Fruit fly (Drosophila melanogaster) whole organism, prepupa: Measurements from ENCODE around the gene Vha16-3.

ENCODE experiments used
- Blimp-1 ChIP-seq: fragments of 200-800 bp; sonication (Bioruptor generic); optimal IDR thresholded peaks from 3 replicates; lab custom pipeline; 2017; ENCODE audit warnings: missing biosample characterization, missing genetic modification characterization, mild to moderate bottlenecking, moderate library complexity, missing genetic modification reagents
- CG10631 ChIP-seq: fragments of 200-800 bp; sonication (Bioruptor generic); optimal IDR thresholded peaks from 2 replicates; lab custom pipeline; 2016; ENCODE audit warnings: missing biosample characterization, missing genetic modification characterization
- CG11294 ChIP-seq: fragments of 200-800 bp; sonication (Bioruptor generic); IDR thresholded peaks from 2 replicates; pipeline ENCODE4 v1.3.6; 2022; ENCODE audit warnings: missing biosample characterization, missing genetic modification characterization
- CG11762 ChIP-seq: fragments of 200-800 bp; sonication (Bioruptor generic); optimal IDR thresholded peaks from 3 replicates; lab custom pipeline; 2016; ENCODE audit warnings: missing biosample characterization, missing genetic modification characterization; ENCODE audit not compliant: insufficient read depth
- CG15336 ChIP-seq: fragments of 200-800 bp; sonication (Bioruptor generic); IDR thresholded peaks from 2 replicates; pipeline ENCODE4 v1.3.6; 2022; ENCODE audit warnings: missing biosample characterization, missing genetic modification characterization
- CG1621 ChIP-seq: fragments of 200-800 bp; sonication (Bioruptor generic); optimal IDR thresholded peaks from 3 replicates; lab custom pipeline; 2018; ENCODE audit warnings: missing biosample characterization, mild to moderate bottlenecking, missing genetic modification characterization
- CG16779 ChIP-seq: fragments of 200-800 bp; sonication (Bioruptor generic); optimal IDR thresholded peaks from 3 replicates; lab custom pipeline; 2017; ENCODE audit warnings: missing biosample characterization, mild to moderate bottlenecking, missing genetic modification characterization
- CG3032 ChIP-seq: fragments of 200-800 bp; optimal IDR thresholded peaks from 2 replicates; lab custom pipeline; 2019; ENCODE audit warnings: missing biosample characterization, mild to moderate bottlenecking, missing genetic modification characterization, moderate library complexity
- CG32006 ChIP-seq: fragments of 200-800 bp; sonication (Bioruptor generic); optimal IDR thresholded peaks from 3 replicates; lab custom pipeline; 2017; ENCODE audit warnings: missing biosample characterization, mild to moderate bottlenecking, missing genetic modification characterization
- CG34406 ChIP-seq: fragments of 200-800 bp; sonication (Bioruptor generic); optimal IDR thresholded peaks from 3 replicates; lab custom pipeline; 2016; ENCODE audit warnings: missing biosample characterization, missing genetic modification characterization
- CG3919 ChIP-seq: fragments of 200-800 bp; sonication (Bioruptor generic); optimal IDR thresholded peaks from 3 replicates; lab custom pipeline; 2016; ENCODE audit warnings: missing biosample characterization, missing genetic modification characterization
- CG4318 ChIP-seq: fragments of 200-800 bp; sonication (Bioruptor generic); optimal IDR thresholded peaks from 3 replicates; lab custom pipeline; 2017; ENCODE audit warnings: missing biosample characterization, mild to moderate bottlenecking, missing genetic modification characterization
- CG6163 ChIP-seq: fragments of 200-800 bp; sonication (Bioruptor generic); IDR thresholded peaks from 3 replicates; pipeline ENCODE4 v1.3.6; 2022; ENCODE audit warnings: missing biosample characterization, missing genetic modification characterization
- CG6276 ChIP-seq: fragments of 200-800 bp; sonication (Bioruptor generic); optimal IDR thresholded peaks from 2 replicates; lab custom pipeline; 2017; ENCODE audit warnings: missing biosample characterization, mild to moderate bottlenecking, missing genetic modification characterization
- CG6792 ChIP-seq: fragments of 200-800 bp; sonication (Bioruptor generic); optimal IDR thresholded peaks from 3 replicates; lab custom pipeline; 2016; ENCODE audit warnings: missing biosample characterization, missing genetic modification characterization
- CG6808 ChIP-seq: fragments of 200-800 bp; sonication (Bioruptor generic); optimal IDR thresholded peaks from 3 replicates; lab custom pipeline; 2017; ENCODE audit warnings: missing biosample characterization, missing genetic modification characterization, mild to moderate bottlenecking, moderate library complexity, missing genetic modification reagents
- CG7368 ChIP-seq: fragments of 200-800 bp; sonication (Bioruptor generic); optimal IDR thresholded peaks from 3 replicates; lab custom pipeline; 2016; ENCODE audit warnings: missing biosample characterization, missing genetic modification characterization
- CG8119 ChIP-seq: fragments of 200-800 bp; sonication (Bioruptor generic); IDR thresholded peaks from 3 replicates; pipeline ENCODE4 v1.3.6; 2022; ENCODE audit warnings: missing biosample characterization, missing genetic modification characterization
- CG8319 ChIP-seq: fragments of 200-800 bp; sonication (Bioruptor generic); optimal IDR thresholded peaks from 3 replicates; lab custom pipeline; 2016; ENCODE audit warnings: missing biosample characterization, missing genetic modification characterization
- CG8632 ChIP-seq: fragments of 200-800 bp; sonication (Bioruptor generic); optimal IDR thresholded peaks from 3 replicates; lab custom pipeline; 2016; ENCODE audit warnings: missing biosample characterization, missing genetic modification characterization
- CG9139 ChIP-seq: fragments of 200-800 bp; sonication (Bioruptor generic); optimal IDR thresholded peaks from 3 replicates; lab custom pipeline; 2017; ENCODE audit warnings: missing biosample characterization, mild to moderate bottlenecking, missing genetic modification characterization
- Eip78C ChIP-seq: fragments of 200-800 bp; sonication (Bioruptor generic); peaks from one replicate; lab custom pipeline; 2016; ENCODE audit warnings: missing biosample characterization, missing genetic modification characterization
- Ets96B ChIP-seq: fragments of 200-800 bp; optimal IDR thresholded peaks from 2 replicates; lab custom pipeline; 2019; ENCODE audit warnings: missing biosample characterization, mild to moderate bottlenecking, missing genetic modification characterization, moderate library complexity
- Gug ChIP-seq: fragments of 200-800 bp; sonication (Bioruptor generic); IDR thresholded peaks from 2 replicates; pipeline ENCODE4 v1.3.6; 2022; ENCODE audit warnings: missing biosample characterization, missing genetic modification characterization
- Hr38 ChIP-seq: sonication (Bioruptor generic); optimal IDR thresholded peaks from 2 replicates; lab custom pipeline; 2016; ENCODE audit warnings: missing biosample characterization, missing genetic modification characterization
- Hr39 ChIP-seq: fragments of 200-800 bp; sonication (Bioruptor generic); optimal IDR thresholded peaks from 2 replicates; lab custom pipeline; 2016; ENCODE audit warnings: missing biosample characterization, missing genetic modification characterization
- Lpt ChIP-seq: fragments of 200-800 bp; sonication (Bioruptor generic); optimal IDR thresholded peaks from 3 replicates; lab custom pipeline; 2016; ENCODE audit warnings: missing biosample characterization, missing genetic modification characterization
- Met ChIP-seq: fragments of 200-800 bp; sonication (Bioruptor generic); optimal IDR thresholded peaks from 3 replicates; lab custom pipeline; 2016; ENCODE audit warnings: missing biosample characterization, missing genetic modification characterization
- OdsH ChIP-seq: fragments of 200-800 bp; sonication (Bioruptor generic); optimal IDR thresholded peaks from 3 replicates; lab custom pipeline; 2016; ENCODE audit warnings: missing biosample characterization, missing genetic modification characterization
- Sox102F ChIP-seq: fragments of 200-800 bp; sonication (Bioruptor generic); optimal IDR thresholded peaks from 2 replicates; lab custom pipeline; 2016; ENCODE audit warnings: missing biosample characterization, mild to moderate bottlenecking, missing genetic modification characterization
- Sox14 ChIP-seq: fragments of 200-800 bp; sonication (Bioruptor generic); optimal IDR thresholded peaks from 3 replicates; lab custom pipeline; 2016; ENCODE audit warnings: missing biosample characterization, missing genetic modification characterization
- achi ChIP-seq: fragments of 200-800 bp; sonication (Bioruptor generic); optimal IDR thresholded peaks from 3 replicates; lab custom pipeline; 2016; ENCODE audit warnings: missing biosample characterization, missing genetic modification characterization
- acj6 ChIP-seq: fragments of 200-800 bp; sonication (Bioruptor generic); optimal IDR thresholded peaks from 3 replicates; lab custom pipeline; 2016; ENCODE audit warnings: missing biosample characterization, missing genetic modification characterization
- dac ChIP-seq: fragments of 200-800 bp; sonication (Bioruptor generic); optimal IDR thresholded peaks from 2 replicates; lab custom pipeline; 2017; ENCODE audit warnings: missing biosample characterization, mild to moderate bottlenecking, missing genetic modification characterization
- dsx ChIP-seq: fragments of 200-800 bp; optimal IDR thresholded peaks from 3 replicates; lab custom pipeline; 2019; ENCODE audit warnings: missing biosample characterization, mild to moderate bottlenecking, missing genetic modification characterization, moderate library complexity; ENCODE audit not compliant: poor library complexity, severe bottlenecking
- eg ChIP-seq: fragments of 200-800 bp; sonication (Bioruptor generic); IDR thresholded peaks from 3 replicates; pipeline ENCODE4 v1.3.6; 2022; ENCODE audit warnings: missing biosample characterization, missing genetic modification characterization
- esn ChIP-seq: fragments of 200-800 bp; sonication (Bioruptor generic); optimal IDR thresholded peaks from 2 replicates; lab custom pipeline; 2016; ENCODE audit warnings: missing biosample characterization, mild to moderate bottlenecking, missing genetic modification characterization, moderate library complexity
- fkh ChIP-seq: fragments of 200-800 bp; sonication (Bioruptor generic); optimal IDR thresholded peaks from 3 replicates; lab custom pipeline; 2017; ENCODE audit warnings: missing biosample characterization, mild to moderate bottlenecking, missing genetic modification characterization, moderate library complexity
- spab ChIP-seq: fragments of 200-800 bp; sonication (Bioruptor generic); optimal IDR thresholded peaks from 2 replicates; lab custom pipeline; 2017; ENCODE audit warnings: missing biosample characterization, mild to moderate bottlenecking, missing genetic modification characterization, missing genetic modification reagents
- ss ChIP-seq, 2 experiments: fragments of 200-800 bp; sonication (Bioruptor generic); optimal IDR thresholded peaks; 2 replicates in 1 of 2; 3 replicates in 1 of 2; lab custom pipeline; 2017 to 2018; ENCODE audit warnings: mild to moderate bottlenecking in 2 of 2, missing biosample characterization in 2 of 2, missing genetic modification characterization in 2 of 2, moderate library complexity in 1 of 2
- svp ChIP-seq: fragments of 200-800 bp; sonication (Bioruptor generic); peaks from one replicate; lab custom pipeline; 2016; ENCODE audit warnings: missing biosample characterization, missing genetic modification characterization

Gene Vha16-3

DNA sequence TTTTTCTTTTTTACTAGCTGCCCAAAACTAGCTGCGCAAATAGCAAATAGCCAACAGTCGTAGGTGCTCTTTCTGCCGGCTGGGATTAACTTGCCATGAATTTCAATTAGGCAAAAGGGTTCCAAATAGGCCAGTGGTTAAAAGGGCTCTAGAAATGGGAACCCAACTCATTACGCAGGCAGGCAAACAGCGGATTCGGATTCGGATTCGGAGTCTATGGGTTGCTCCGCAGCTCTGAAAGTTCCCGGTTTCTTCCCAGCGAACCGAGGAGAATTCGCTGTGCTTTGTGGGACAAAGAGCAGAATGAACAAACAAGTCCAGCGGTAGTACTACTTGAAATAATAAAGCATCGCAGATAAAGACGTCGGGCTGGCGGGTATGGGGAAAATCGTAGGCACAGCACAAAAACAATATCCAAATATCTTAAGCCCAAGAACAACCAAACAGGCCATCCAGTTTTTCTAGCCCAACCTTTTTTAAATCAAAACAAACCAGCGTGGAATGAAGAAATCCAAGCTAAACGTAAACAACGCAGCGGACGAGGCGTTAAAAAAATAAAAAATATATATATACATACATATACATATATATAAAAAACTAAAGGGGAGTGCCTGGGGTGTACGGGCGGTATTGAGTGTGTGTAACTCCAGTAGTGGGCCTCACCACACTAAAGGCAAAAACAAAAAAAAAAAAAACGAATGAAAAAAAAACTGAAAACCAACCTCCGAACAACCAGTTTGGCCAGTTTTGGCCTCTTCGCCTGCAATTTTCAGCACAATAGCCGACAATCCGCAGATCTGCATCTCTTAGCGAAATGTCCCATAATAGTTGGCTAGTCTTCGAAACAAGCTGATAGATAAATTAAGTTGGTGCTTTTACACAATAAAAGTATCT lies 31.0 kb upstream of the Vha16-3 start:
- peak; percentile 78; the same call in 2 of the 3 replicates for TF ChIP-seq CG8119 (GFP tag; lab: Robert Waterston, UW)
- no peak for TF ChIP-seq achi
- TF ChIP-seq CG3032: peak; percentile 14
- no peak for TF ChIP-seq CG8632
- peak; percentile 86 to 87 for TF ChIP-seq ss (GFP tag; optimal IDR thresholded peaks at IDR 0.05; lab: Kevin White, UChicago)
- peak; percentile 75 for TF ChIP-seq CG15336 (GFP tag; lab: Robert Waterston, UW)
- TF ChIP-seq CG1621: peak; percentile 40
- peak; percentile 50 for TF ChIP-seq CG6808 (GFP tag; lab: Kevin White, UChicago)
- TF ChIP-seq svp (GFP tag; lab: Kevin White, UChicago): no peak
- TF ChIP-seq CG9139 (GFP tag; lab: Kevin White, UChicago): peak; percentile 77
- no peak for TF ChIP-seq OdsH (GFP tag; lab: Kevin White, UChicago)
- TF ChIP-seq CG16779 (tag; lab: Kevin White, UChicago): peak; percentile 6
- peak; percentile 34 for TF ChIP-seq Eip78C (GFP tag; lab: Kevin White, UChicago)
- TF ChIP-seq Gug (GFP tag; lab: Robert Waterston, UW): 0 out of 2 replicates have a peak, but pooled peaks have one; percentile 11
- TF ChIP-seq spab (GFP tag; lab: Kevin White, UChicago): peak; percentile 45
- TF ChIP-seq CG8319 (GFP tag; lab: Kevin White, UChicago): no peak
- peak; percentile 51 for TF ChIP-seq Lpt (GFP tag; lab: Kevin White, UChicago)
- TF ChIP-seq dsx (GFP tag; lab: Kevin White, UChicago): peak; percentile 64
- TF ChIP-seq CG6276 (GFP tag; lab: Kevin White, UChicago): peak; percentile 38
- TF ChIP-seq CG10631: no peak
- TF ChIP-seq CG6163 (GFP tag; lab: Robert Waterston, UW): peak; percentile 81; the same call in 2 of the 3 replicates
- peak; percentile 35 for TF ChIP-seq fkh (GFP tag; lab: Kevin White, UChicago)
- peak; percentile 81 for TF ChIP-seq eg (GFP tag; lab: Robert Waterston, UW)
- TF ChIP-seq, all 60 proteins: peak for 17

DNA sequence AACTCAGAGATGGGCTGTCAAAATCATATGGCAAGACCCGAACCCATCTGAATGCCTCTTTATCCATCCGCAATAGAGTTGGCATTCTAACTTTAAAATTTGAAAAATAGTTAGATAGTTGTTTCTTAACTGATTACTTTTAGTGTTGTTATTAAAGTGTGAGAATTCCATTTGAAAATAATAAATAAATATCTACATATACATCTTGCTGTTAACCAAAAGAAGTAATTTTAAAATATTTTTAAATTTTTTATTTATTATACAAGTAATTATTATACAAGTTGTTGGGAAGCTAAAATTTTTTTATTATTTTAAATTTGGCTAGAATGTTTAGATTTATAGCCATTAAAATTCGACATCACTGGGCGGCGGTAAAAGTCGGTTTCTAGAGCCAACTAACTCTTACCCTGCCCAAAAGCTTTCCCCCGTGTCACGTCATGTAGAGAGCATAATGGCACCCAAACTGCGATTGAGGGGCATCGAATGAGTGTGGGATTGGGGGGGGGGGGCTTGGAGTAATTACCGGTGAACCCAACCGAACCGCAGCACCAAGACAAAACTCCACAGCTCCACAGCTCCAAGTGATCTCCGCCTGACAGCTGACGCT lies 29.5 kb upstream of the Vha16-3 start:
- peak; percentile 27 for TF ChIP-seq CG4318
- TF ChIP-seq OdsH (GFP tag; lab: Kevin White, UChicago): peak; percentile 29
- TF ChIP-seq CG11762 (GFP tag; lab: Kevin White, UChicago): no peak
- peak; percentile 24 for TF ChIP-seq acj6 (GFP tag; lab: Kevin White, UChicago)
- no peak for TF ChIP-seq Blimp-1
- peak; percentile 5 for TF ChIP-seq CG8632
- no peak for TF ChIP-seq CG11294
- TF ChIP-seq esn (GFP tag; lab: Kevin White, UChicago): peak; percentile 26
- TF ChIP-seq CG34406 (GFP tag; lab: Kevin White, UChicago): peak; percentile 11
- peak; percentile 53 for TF ChIP-seq Eip78C (GFP tag; lab: Kevin White, UChicago)
- TF ChIP-seq svp (GFP tag; lab: Kevin White, UChicago): peak; percentile 16
- peak; percentile 26 for TF ChIP-seq achi
- no peak for TF ChIP-seq CG6792
- TF ChIP-seq CG32006 (GFP tag; lab: Kevin White, UChicago): peak; percentile 58
- TF ChIP-seq CG8119 (GFP tag; lab: Robert Waterston, UW): peak; percentile 61; the same call in 2 of the 3 replicates
- TF ChIP-seq CG10631: peak; percentile 35

DNA sequence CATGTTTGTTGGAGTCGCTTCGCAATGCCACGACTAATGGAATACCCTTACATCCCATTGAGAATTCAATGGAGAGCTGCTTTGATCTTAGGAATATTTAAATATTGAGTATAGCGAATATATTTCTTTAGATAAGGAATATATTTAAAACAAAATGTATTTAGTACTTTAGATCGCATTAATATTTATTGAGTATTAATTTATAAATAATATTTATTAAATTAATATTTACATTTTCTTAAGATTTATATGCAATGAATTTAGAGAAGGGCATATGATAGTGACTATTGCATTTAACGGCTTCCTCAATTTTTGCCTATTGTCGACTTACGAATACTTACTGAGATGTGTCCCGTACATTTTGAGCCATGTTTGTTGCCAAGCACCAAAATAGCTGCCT lies 28.9 kb upstream of the Vha16-3 start:
- TF ChIP-seq CG9139 (GFP tag; lab: Kevin White, UChicago) (no peak), fkh (GFP tag; lab: Kevin White, UChicago) (no peak), svp (GFP tag; lab: Kevin White, UChicago) (no peak), Met (GFP tag; lab: Kevin White, UChicago) (no peak), CG15336 (GFP tag; lab: Robert Waterston, UW) (peak; percentile 83), acj6 (GFP tag; lab: Kevin White, UChicago) (no peak), CG3919 (GFP tag; lab: Kevin White, UChicago) (peak; percentile 13), CG8632 (no peak), CG16779 (tag; lab: Kevin White, UChicago) (no peak), achi (peak; percentile 27), CG6163 (GFP tag; lab: Robert Waterston, UW) (no peak), CG6276 (GFP tag; lab: Kevin White, UChicago) (peak; percentile 80), OdsH (GFP tag; lab: Kevin White, UChicago) (peak; percentile 24), Sox102F (no peak), ss (GFP tag; optimal IDR thresholded peaks at IDR 0.05; lab: Kevin White, UChicago) (no peak), Gug (GFP tag; lab: Robert Waterston, UW) (0 out of 2 replicates have a peak, but pooled peaks have one; percentile 21), CG7368 (GFP tag; lab: Kevin White, UChicago) (no peak), CG32006 (GFP tag; lab: Kevin White, UChicago) (peak; percentile 88), CG3032 (peak; percentile 39), Ets96B (tag; lab: Kevin White, UChicago) (no peak), CG11294 (no peak), dac (GFP tag; lab: Kevin White, UChicago) (peak; percentile 23), Sox14 (no peak), CG10631 (peak; percentile 37), Hr38 (GFP tag; lab: Kevin White, UChicago) (no peak), Hr39 (no peak)
